Worm (Caenorhabditis elegans) whole organism, mixed stage, embryonic: Measurements from ENCODE around the gene W08E12.4.

ENCODE experiments used
- ces-1 ChIP-seq: fragments of 150-350 bp; optimal IDR thresholded peaks from 2 replicates; lab custom pipeline; 2014; ENCODE audit warnings: missing biosample characterization, missing genetic modification reagents, missing genetic modification characterization
- elt-1 ChIP-seq: sonication (generic microtip); optimal IDR thresholded peaks from 2 replicates; lab custom pipeline; 2017; ENCODE audit warnings: missing genetic modification characterization, mild to moderate bottlenecking, missing compliant biosample characterization, antibody characterized with exemption, moderate library complexity, borderline replicate concordance; ENCODE audit not compliant: insufficient read depth
- lsy-2 ChIP-seq: fragments of 150-350 bp; optimal IDR thresholded peaks from 2 replicates; lab custom pipeline; 2014; ENCODE audit warnings: missing biosample characterization, missing genetic modification characterization
- nhr-237 ChIP-seq: fragments of 150-350 bp; optimal IDR thresholded peaks from 2 replicates; lab custom pipeline; 2014; ENCODE audit warnings: missing biosample characterization, missing genetic modification characterization
- tbx-8 ChIP-seq: fragments of 200-800 bp; sonication (Bioruptor generic); optimal IDR thresholded peaks from 2 replicates; lab custom pipeline; 2018; ENCODE audit warnings: mild to moderate bottlenecking, missing genetic modification characterization, moderate library complexity, missing compliant biosample characterization
- ztf-11 ChIP-seq: fragments of 150-350 bp; optimal IDR thresholded peaks from 2 replicates; lab custom pipeline; 2014; ENCODE audit warnings: missing biosample characterization, missing genetic modification characterization

DNA sequence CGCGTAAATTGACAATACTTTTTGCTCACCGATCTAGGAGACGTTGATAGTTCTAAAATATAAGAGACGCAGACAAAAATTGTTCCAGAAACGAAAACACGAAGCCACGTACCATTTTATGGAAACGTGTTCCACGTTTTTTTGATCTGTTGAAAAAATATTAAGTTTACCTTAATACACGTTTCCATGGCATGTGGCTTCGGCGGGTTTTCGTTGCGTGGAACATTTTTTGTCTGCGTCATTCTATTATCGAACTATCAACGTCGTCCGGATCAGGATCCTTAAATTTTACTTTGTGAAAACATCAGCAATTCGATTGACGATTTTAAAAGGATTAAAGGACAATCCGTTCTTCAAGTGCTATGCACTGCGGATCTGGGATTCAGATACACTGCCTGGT lies 36.5 kb upstream of the W08E12.4 start, which contains the start of gene T26C12.2:
- no peak for TF ChIP-seq elt-1 (tag; lab: Kevin White, UChicago)
- TF ChIP-seq ztf-11 (tag; lab: Kevin White, UChicago): no peak
- no peak for TF ChIP-seq lsy-2 (tag; lab: Kevin White, UChicago)
- TF ChIP-seq nhr-237 (tag; lab: Kevin White, UChicago): no peak
- no peak for TF ChIP-seq ces-1
- no peak for TF ChIP-seq tbx-8 (GFP tag; lab: Kevin White, UChicago)
